Fruit fly (Drosophila melanogaster) whole organism, embryonic: ENCODE results near the gene Trl.

Experiments used
- Ada2b ChIP-seq: fragments of 200-800 bp; sonication (Bioruptor generic); IDR thresholded peaks from 2 replicates; pipeline ENCODE4 v1.3.6; 2022; ENCODE audit warnings: missing biosample characterization, missing genetic modification characterization
- Atf6 ChIP-seq: fragments of 200-800 bp; sonication (Bioruptor generic); IDR thresholded peaks from 2 replicates; pipeline ENCODE4 v1.3.6; 2022; ENCODE audit warnings: missing biosample characterization, missing genetic modification characterization
- CG10267 ChIP-seq: fragments of 200-800 bp; sonication (Bioruptor generic); optimal IDR thresholded peaks from 2 replicates; lab custom pipeline; 2018; ENCODE audit warnings: missing biosample characterization, mild to moderate bottlenecking, missing genetic modification characterization, moderate library complexity
- CG11085 ChIP-seq: fragments of 200-800 bp; sonication (Bioruptor generic); IDR thresholded peaks from 2 replicates; pipeline ENCODE4 v1.3.6; 2022; ENCODE audit warnings: missing biosample characterization, missing genetic modification characterization
- CG12155 ChIP-seq: fragments of 200-800 bp; sonication (Bioruptor generic); optimal IDR thresholded peaks from 3 replicates; lab custom pipeline; 2016; ENCODE audit warnings: missing biosample characterization, missing genetic modification characterization
- CG12744 ChIP-seq: fragments of 200-800 bp; sonication (Bioruptor generic); optimal IDR thresholded peaks from 2 replicates; lab custom pipeline; 2016; ENCODE audit warnings: missing biosample characterization, missing genetic modification characterization
- CG14710 ChIP-seq: fragments of 200-800 bp; sonication (Bioruptor generic); optimal IDR thresholded peaks from 3 replicates; lab custom pipeline; 2019; ENCODE audit warnings: missing biosample characterization, mild to moderate bottlenecking, missing genetic modification characterization, moderate library complexity
- CG1602 ChIP-seq: fragments of 200-800 bp; sonication (Bioruptor generic); optimal IDR thresholded peaks from 3 replicates; lab custom pipeline; 2016; ENCODE audit warnings: missing biosample characterization, missing genetic modification characterization
- CG16779 ChIP-seq: fragments of 200-800 bp; sonication (Bioruptor generic); IDR thresholded peaks from 2 replicates; pipeline ENCODE4 v1.3.6; 2022; ENCODE audit warnings: missing biosample characterization, missing genetic modification characterization
- CG16863 ChIP-seq: fragments of 200-800 bp; sonication (Bioruptor generic); optimal IDR thresholded peaks from 3 replicates; lab custom pipeline; 2016; ENCODE audit warnings: missing biosample characterization, missing genetic modification characterization
- CG2116 ChIP-seq: fragments of 200-800 bp; sonication (Bioruptor generic); optimal IDR thresholded peaks from 3 replicates; lab custom pipeline; 2018; ENCODE audit warnings: missing biosample characterization, mild to moderate bottlenecking, missing genetic modification characterization
- CG31224 ChIP-seq: fragments of 200-800 bp; sonication (Bioruptor generic); IDR thresholded peaks from 2 replicates; pipeline ENCODE4 v1.3.6; 2022; ENCODE audit warnings: missing biosample characterization, missing genetic modification characterization
- CG3163 ChIP-seq: fragments of 200-800 bp; sonication (Bioruptor generic); optimal IDR thresholded peaks from 3 replicates; lab custom pipeline; 2016; ENCODE audit warnings: missing biosample characterization, missing genetic modification characterization
- CG34224 ChIP-seq: fragments of 200-800 bp; sonication (Bioruptor generic); IDR thresholded peaks from 3 replicates; pipeline ENCODE4 v1.3.6; 2022; ENCODE audit warnings: missing biosample characterization, missing genetic modification characterization; ENCODE audit not compliant: partially characterized antibody
- CG34376 ChIP-seq: fragments of 200-800 bp; sonication (Bioruptor generic); optimal IDR thresholded peaks from 2 replicates; lab custom pipeline; 2018; ENCODE audit warnings: missing biosample characterization, mild to moderate bottlenecking, missing genetic modification characterization
- CG42726 ChIP-seq: fragments of 200-800 bp; sonication (Bioruptor generic); IDR thresholded peaks from 2 replicates; pipeline ENCODE4 v1.3.6; 2022; ENCODE audit warnings: missing biosample characterization, missing genetic modification characterization; ENCODE audit not compliant: partially characterized antibody
- CG4424 ChIP-seq: fragments of 200-800 bp; sonication (Bioruptor generic); optimal IDR thresholded peaks from 3 replicates; lab custom pipeline; 2016; ENCODE audit warnings: missing biosample characterization, missing genetic modification characterization
- CG5953 ChIP-seq: fragments of 200-800 bp; sonication (Bioruptor generic); IDR thresholded peaks from 2 replicates; pipeline ENCODE4 v1.3.6; 2022; ENCODE audit warnings: missing biosample characterization, missing genetic modification characterization
- CG6683 ChIP-seq: fragments of 200-800 bp; sonication (Bioruptor generic); optimal IDR thresholded peaks from 2 replicates; lab custom pipeline; 2017; ENCODE audit warnings: missing biosample characterization, mild to moderate bottlenecking, missing genetic modification characterization, missing genetic modification reagents
- CG7839 ChIP-seq: fragments of 200-800 bp; sonication (Bioruptor generic); optimal IDR thresholded peaks from 3 replicates; lab custom pipeline; 2018; ENCODE audit warnings: missing biosample characterization, mild to moderate bottlenecking, missing genetic modification characterization, moderate library complexity
- CG8089 ChIP-seq: fragments of 200-800 bp; sonication (Bioruptor generic); optimal IDR thresholded peaks from 3 replicates; lab custom pipeline; 2016; ENCODE audit warnings: missing biosample characterization, missing genetic modification characterization
- Camta ChIP-seq: fragments of 200-800 bp; sonication (Bioruptor generic); optimal IDR thresholded peaks from 2 replicates; lab custom pipeline; 2016; ENCODE audit warnings: missing biosample characterization, missing genetic modification characterization
- CrebB ChIP-seq: fragments of 200-800 bp; sonication (Bioruptor generic); optimal IDR thresholded peaks from 3 replicates; lab custom pipeline; 2018; ENCODE audit warnings: missing biosample characterization, mild to moderate bottlenecking, missing genetic modification characterization
- Dek ChIP-seq: fragments of 200-800 bp; sonication (Bioruptor generic); optimal IDR thresholded peaks from 3 replicates; lab custom pipeline; 2019; ENCODE audit warnings: missing biosample characterization, mild to moderate bottlenecking, missing genetic modification characterization, moderate library complexity
- E2f1 ChIP-seq: fragments of 200-800 bp; sonication (Bioruptor generic); IDR thresholded peaks from 2 replicates; pipeline ENCODE4 v1.3.6; 2022; ENCODE audit warnings: missing biosample characterization, missing genetic modification characterization
- ERR ChIP-seq: fragments of 200-800 bp; sonication (Bioruptor generic); optimal IDR thresholded peaks from 2 replicates; lab custom pipeline; 2016; ENCODE audit warnings: missing biosample characterization, missing genetic modification characterization
- Fer1 ChIP-seq: fragments of 200-800 bp; sonication (Bioruptor generic); optimal IDR thresholded peaks from 2 replicates; lab custom pipeline; 2017; ENCODE audit warnings: missing biosample characterization, mild to moderate bottlenecking, missing genetic modification characterization
- Hr78 ChIP-seq, 2 experiments: fragments of 200-800 bp in 1 of 2; fragments of >200 bp in 1 of 2; sonication (Bioruptor generic) in 1 of 2; optimal IDR thresholded peaks; 2 replicates each; lab custom pipeline; 2017 to 2019; ENCODE audit warnings: missing biosample characterization in 2 of 2, missing genetic modification characterization in 2 of 2, mild to moderate bottlenecking in 1 of 2, moderate library complexity in 1 of 2
- Mad ChIP-seq: fragments of 200-800 bp; sonication (Bioruptor generic); optimal IDR thresholded peaks from 2 replicates; lab custom pipeline; 2016; ENCODE audit warnings: missing biosample characterization, missing genetic modification characterization
- Mrtf ChIP-seq: fragments of 200-800 bp; sonication (Bioruptor generic); IDR thresholded peaks from 3 replicates; pipeline ENCODE4 v1.3.6; 2022; ENCODE audit warnings: missing biosample characterization, missing genetic modification characterization
- Pdp1 ChIP-seq, 2 experiments: fragments of 200-800 bp; sonication (Bioruptor generic); optimal IDR thresholded peaks; 3 replicates each; lab custom pipeline; 2016; ENCODE audit warnings: missing biosample characterization in 2 of 2, missing genetic modification characterization in 2 of 2, mild to moderate bottlenecking in 1 of 2, moderate library complexity in 1 of 2
- Six4 ChIP-seq: fragments of 200-800 bp; sonication (Bioruptor generic); optimal IDR thresholded peaks from 2 replicates; lab custom pipeline; 2016; ENCODE audit warnings: missing biosample characterization, missing genetic modification characterization
- Taf1 ChIP-seq: fragments of 200-800 bp; sonication (Bioruptor generic); IDR thresholded peaks from 2 replicates; pipeline ENCODE4 v1.3.6; 2022; ENCODE audit warnings: missing biosample characterization, missing genetic modification characterization
- exex ChIP-seq: fragments of 200-800 bp; sonication (Bioruptor generic); optimal IDR thresholded peaks from 4 replicates; lab custom pipeline; 2018; ENCODE audit warnings: missing biosample characterization, mild to moderate bottlenecking, missing genetic modification characterization, moderate library complexity
- grau ChIP-seq: fragments of 200-800 bp; optimal IDR thresholded peaks from 3 replicates; lab custom pipeline; 2019; ENCODE audit warnings: missing biosample characterization, mild to moderate bottlenecking, missing genetic modification characterization, moderate library complexity
- gsb-n ChIP-seq: fragments of 200-800 bp; sonication (Bioruptor generic); optimal IDR thresholded peaks from 3 replicates; lab custom pipeline; 2018; ENCODE audit warnings: missing biosample characterization, mild to moderate bottlenecking, missing genetic modification characterization
- h ChIP-seq: fragments of >200 bp; optimal IDR thresholded peaks from 2 replicates; lab custom pipeline; 2017
- otp ChIP-seq: fragments of 200-800 bp; sonication (Bioruptor generic); IDR thresholded peaks from 3 replicates; pipeline ENCODE4, ENCODE4 v1.3.6; 2022; ENCODE audit warnings: missing biosample characterization, missing genetic modification characterization
- scrt ChIP-seq: fragments of 200-800 bp; sonication (Bioruptor generic); optimal IDR thresholded peaks from 2 replicates; lab custom pipeline; 2018; ENCODE audit warnings: missing biosample characterization, mild to moderate bottlenecking, missing genetic modification characterization, moderate library complexity
- sens ChIP-seq: fragments of 200-800 bp; sonication (Bioruptor generic); peaks from one replicate; lab custom pipeline; 2016; ENCODE audit warnings: missing biosample characterization, missing genetic modification characterization
- sna ChIP-seq: fragments of 200-800 bp; sonication (Bioruptor generic); IDR thresholded peaks from 2 replicates; pipeline ENCODE4 v1.3.6; 2022; ENCODE audit warnings: missing biosample characterization, missing genetic modification characterization; ENCODE audit not compliant: partially characterized antibody
- sob ChIP-seq: fragments of 200-800 bp; sonication (Bioruptor generic); IDR thresholded peaks from 2 replicates; pipeline ENCODE4 v1.3.6; 2022; ENCODE audit warnings: missing biosample characterization, missing genetic modification characterization
- sqz ChIP-seq: fragments of 200-800 bp; sonication (Bioruptor generic); optimal IDR thresholded peaks from 3 replicates; lab custom pipeline; 2018; ENCODE audit warnings: missing biosample characterization, mild to moderate bottlenecking, missing genetic modification characterization
- tap ChIP-seq: fragments of 200-800 bp; optimal IDR thresholded peaks from 3 replicates; lab custom pipeline; 2019; ENCODE audit warnings: missing biosample characterization, mild to moderate bottlenecking, missing genetic modification characterization, moderate library complexity
- tna ChIP-seq: fragments of 200-800 bp; sonication (Bioruptor generic); IDR thresholded peaks from 2 replicates; pipeline ENCODE4 v1.3.6; 2022; ENCODE audit warnings: missing biosample characterization, missing genetic modification characterization; ENCODE audit not compliant: partially characterized antibody
- toy ChIP-seq: fragments of 200-800 bp; sonication (Bioruptor generic); IDR thresholded peaks from 2 replicates; pipeline ENCODE4 v1.3.6; 2022; ENCODE audit warnings: missing biosample characterization, missing genetic modification characterization
- vfl ChIP-seq: fragments of 200-800 bp; sonication (Bioruptor generic); optimal IDR thresholded peaks from 2 replicates; lab custom pipeline; 2016; ENCODE audit warnings: missing biosample characterization, missing genetic modification characterization
- zen ChIP-seq: fragments of 200-800 bp; sonication (Bioruptor generic); optimal IDR thresholded peaks from 3 replicates; lab custom pipeline; 2018; ENCODE audit warnings: missing biosample characterization, mild to moderate bottlenecking, missing genetic modification characterization, moderate library complexity
- zfh1 ChIP-seq: fragments of 200-800 bp; sonication (Bioruptor generic); IDR thresholded peaks from 3 replicates; pipeline ENCODE4 v1.3.6; 2022; ENCODE audit warnings: missing biosample characterization, missing genetic modification characterization

The Trl gene

DNA sequence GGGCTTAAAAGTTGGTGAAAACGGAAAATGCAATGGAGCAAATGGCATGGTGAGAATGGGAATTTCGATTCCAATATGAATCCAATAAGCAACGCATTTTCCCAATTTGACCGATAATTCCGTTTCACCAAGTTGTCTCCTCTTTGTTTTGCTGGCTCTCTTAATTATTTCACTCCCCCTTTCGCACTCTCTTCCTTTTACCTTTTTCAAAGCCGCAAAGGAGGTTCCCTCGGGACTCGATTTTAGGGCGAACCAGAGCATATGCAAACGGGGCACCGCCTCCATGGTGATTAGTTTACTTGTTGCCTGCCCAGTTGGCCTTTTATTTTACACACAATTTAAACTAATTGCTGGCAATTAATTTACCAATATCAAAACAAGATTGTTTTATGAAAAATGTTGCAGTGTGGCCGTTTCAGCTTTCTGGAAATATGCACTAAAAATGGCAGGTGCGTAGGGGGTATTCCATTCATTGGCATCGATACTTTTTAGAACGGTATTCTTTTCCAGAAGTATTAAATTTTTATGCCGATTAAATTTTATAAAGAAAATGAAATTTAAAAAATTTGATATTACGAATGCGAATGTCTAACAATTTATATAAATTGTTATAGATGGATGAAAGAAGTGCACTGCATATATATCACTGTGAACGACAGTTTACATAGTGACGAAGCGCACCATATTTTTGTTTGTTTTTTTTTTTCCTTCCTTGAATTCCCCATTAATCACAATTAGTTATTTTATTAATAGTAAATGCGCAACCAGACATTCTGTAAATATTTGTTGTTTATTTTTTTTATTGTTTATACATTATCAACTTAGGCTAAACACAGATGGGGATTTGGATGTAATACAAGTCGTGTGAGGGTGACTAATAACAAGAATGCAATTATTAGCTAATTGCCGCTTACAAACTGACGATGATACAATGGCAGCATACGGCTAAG, 15.1 kb upstream of the Trl start, which contains the start of gene mop (continued):
- TF ChIP-seq CG34376 (GFP tag; lab: Kevin White, UChicago) (no peak), Six4 (GFP tag; lab: Kevin White, UChicago) (peak; percentile 9), Hr78 (GFP tag; optimal IDR thresholded peaks at IDR 0.05; lab: Kevin White, UChicago) (no peak), h (lab: Kevin White, UChicago) (no peak), Mad (peak; percentile 3), E2f1 (GFP tag; lab: Robert Waterston, UW) (peak; percentile 41), sens (GFP tag; lab: Kevin White, UChicago) (peak; percentile 60), CG6683 (GFP tag; lab: Kevin White, UChicago) (no peak), zfh1 (GFP tag; lab: Robert Waterston, UW) (0 out of 3 replicates have a peak, but pooled peaks have one; percentile 19), Mrtf (GFP tag; lab: Robert Waterston, UW) (no peak), CG8089 (GFP tag; lab: Kevin White, UChicago) (no peak), CG16863 (peak; percentile 97), CG7839 (no peak), CG11085 (GFP tag; lab: Robert Waterston, UW) (peak; percentile 37; the same call in 1 of the 2 replicates), CG12744 (GFP tag; lab: Kevin White, UChicago) (no peak), Fer1 (no peak), CG34224 (GFP tag; lab: Robert Waterston, UW) (no peak), Dek (tag; lab: Kevin White, UChicago) (peak; percentile 22), vfl (GFP tag; lab: Kevin White, UChicago) (no peak), CG16779 (GFP tag; lab: Robert Waterston, UW) (no peak), sob (GFP tag; lab: Robert Waterston, UW) (peak; percentile 48; the same call in 1 of the 2 replicates), CG31224 (GFP tag; lab: Robert Waterston, UW) (peak; percentile 27; the same call in 1 of the 2 replicates), sna (GFP tag; lab: Robert Waterston, UW) (no peak), Pdp1 (GFP tag; optimal IDR thresholded peaks at IDR 0.05; lab: Kevin White, UChicago) (peak in 1 of 2 experiments; percentile 15), tna (GFP tag; lab: Robert Waterston, UW) (no peak; the same call in 1 of the 2 replicates), tap (no peak), ERR (no peak), CG14710 (tag; lab: Kevin White, UChicago) (peak; percentile 34), toy (GFP tag; lab: Robert Waterston, UW) (no peak), otp (no peak), Atf6 (GFP tag; lab: Robert Waterston, UW) (peak; percentile 58), scrt (peak; percentile 24), grau (peak; percentile 12), CG42726 (GFP tag; lab: Robert Waterston, UW) (no peak), CG1602 (no peak), Camta (GFP tag; lab: Kevin White, UChicago) (no peak), Ada2b (GFP tag; lab: Robert Waterston, UW) (peak; percentile 51), CG3163 (GFP tag; lab: Kevin White, UChicago) (peak; percentile 97), zen (tag; lab: Kevin White, UChicago) (peak; percentile 17), CG12155 (peak; percentile 44), gsb-n (no peak), CG10267 (tag; lab: Kevin White, UChicago) (peak; percentile 26), sqz (no peak), CG2116 (peak; percentile 29), CG4424 (GFP tag; lab: Kevin White, UChicago) (peak; percentile 31), CrebB (tag; lab: Kevin White, UChicago) (no peak), exex (tag; lab: Kevin White, UChicago) (no peak), Taf1 (GFP tag; lab: Robert Waterston, UW) (no peak), CG5953 (GFP tag; lab: Robert Waterston, UW) (no peak)
